Fruit fly (Drosophila melanogaster) whole organism: ENCODE data around the gene EMC6.

Experiments
- CG8478 ChIP-seq: fragments of >200 bp; optimal IDR thresholded peaks from 2 replicates; lab custom pipeline; 2018; ENCODE audit warnings: inconsistent platforms
- EcR ChIP-seq, 2 experiments: fragments of >200 bp; optimal IDR thresholded peaks; 2 replicates each; lab custom pipeline; 2017; ENCODE audit warnings: missing biosample characterization in 2 of 2, missing genetic modification characterization in 2 of 2, missing genetic modification reagents in 2 of 2
- pan ChIP-seq: fragments of >200 bp; optimal IDR thresholded peaks from 2 replicates; lab custom pipeline; 2017
- psq ChIP-seq: fragments of >200 bp; optimal IDR thresholded peaks from 2 replicates; lab custom pipeline; 2017

- no peak for TF ChIP-seq EcR (GFP tag; optimal IDR thresholded peaks at IDR 0.05; lab: Kevin White, UChicago)
- TF ChIP-seq psq (lab: Kevin White, UChicago) = no peak
- no peak for TF ChIP-seq CG8478
- TF ChIP-seq pan (lab: Kevin White, UChicago) = no peak
These were observed 46.1 kb upstream of the EMC6 start, which contains the start of gene CG11836 for dm6 chr3R:25070871-25071270.
